Fruit fly (Drosophila melanogaster) whole organism, embryonic: ENCODE results near the gene kat-60L1.
A peak's percentile ranks its signal among the peaks of the same experiment; 100 is the strongest.

Experiments used
- ATbp ChIP-seq: fragments of 200-800 bp; sonication (Bioruptor generic); optimal IDR thresholded peaks from 2 replicates; lab custom pipeline; 2017; ENCODE audit warnings: missing biosample characterization, mild to moderate bottlenecking, missing genetic modification characterization, missing genetic modification reagents
- CG11723 ChIP-seq: fragments of 200-800 bp; sonication (Bioruptor generic); optimal IDR thresholded peaks from 2 replicates; lab custom pipeline; 2017; ENCODE audit warnings: missing biosample characterization, mild to moderate bottlenecking, missing genetic modification characterization
- CG12219 ChIP-seq: fragments of 200-800 bp; sonication (Bioruptor generic); optimal IDR thresholded peaks from 3 replicates; lab custom pipeline; 2018; ENCODE audit warnings: missing biosample characterization, mild to moderate bottlenecking, missing genetic modification characterization
- CG12236 ChIP-seq: fragments of 200-800 bp; sonication (Bioruptor generic); optimal IDR thresholded peaks from 2 replicates; lab custom pipeline; 2016; ENCODE audit warnings: missing biosample characterization, missing genetic modification characterization
- CG13123 ChIP-seq: fragments of 200-800 bp; sonication (Bioruptor generic); optimal IDR thresholded peaks from 2 replicates; lab custom pipeline; 2016; ENCODE audit warnings: missing biosample characterization, missing genetic modification characterization
- CG13296 ChIP-seq: fragments of 200-800 bp; sonication (Bioruptor generic); optimal IDR thresholded peaks from 3 replicates; lab custom pipeline; 2018; ENCODE audit warnings: missing biosample characterization, mild to moderate bottlenecking, missing genetic modification characterization
- CG14965 ChIP-seq: fragments of 200-800 bp; sonication (Bioruptor generic); optimal IDR thresholded peaks from 2 replicates; lab custom pipeline; 2016; ENCODE audit warnings: missing biosample characterization, missing genetic modification characterization, borderline replicate concordance
- CG15601 ChIP-seq: fragments of 200-800 bp; sonication (Bioruptor generic); optimal IDR thresholded peaks from 3 replicates; lab custom pipeline; 2019; ENCODE audit warnings: missing biosample characterization, mild to moderate bottlenecking, missing genetic modification characterization, moderate library complexity
- CG1602 ChIP-seq: fragments of 200-800 bp; sonication (Bioruptor generic); optimal IDR thresholded peaks from 3 replicates; lab custom pipeline; 2016; ENCODE audit warnings: missing biosample characterization, missing genetic modification characterization
- CG16813 ChIP-seq: fragments of 200-800 bp; sonication (Bioruptor generic); IDR thresholded peaks from 3 replicates; pipeline ENCODE4 v1.3.6; 2022; ENCODE audit warnings: missing biosample characterization, missing genetic modification characterization; ENCODE audit not compliant: partially characterized antibody
- CG18619 ChIP-seq: fragments of 200-800 bp; sonication (Bioruptor generic); optimal IDR thresholded peaks from 3 replicates; lab custom pipeline; 2017; ENCODE audit warnings: missing biosample characterization, mild to moderate bottlenecking, missing genetic modification characterization
- CG3726 ChIP-seq: fragments of 200-800 bp; sonication (Bioruptor generic); IDR thresholded peaks from 3 replicates; pipeline ENCODE4, ENCODE4 v1.3.6; 2022; ENCODE audit warnings: missing biosample characterization, missing genetic modification characterization
- CG4424 ChIP-seq: fragments of 200-800 bp; sonication (Bioruptor generic); optimal IDR thresholded peaks from 3 replicates; lab custom pipeline; 2016; ENCODE audit warnings: missing biosample characterization, missing genetic modification characterization
- CG4617 ChIP-seq: fragments of 200-800 bp; sonication (Bioruptor generic); optimal IDR thresholded peaks from 3 replicates; lab custom pipeline; 2016; ENCODE audit warnings: missing biosample characterization, missing genetic modification characterization, borderline replicate concordance
- CG4707 ChIP-seq: fragments of 200-800 bp; sonication (Bioruptor generic); optimal IDR thresholded peaks from 2 replicates; lab custom pipeline; 2018; ENCODE audit warnings: missing biosample characterization, mild to moderate bottlenecking, missing genetic modification characterization, moderate library complexity
- CG6272 ChIP-seq: fragments of 200-800 bp; sonication (Bioruptor generic); IDR thresholded peaks from 2 replicates; pipeline ENCODE4 v1.3.6; 2022; ENCODE audit warnings: missing biosample characterization, missing genetic modification characterization
- CG7928 ChIP-seq: fragments of 200-800 bp; sonication (Bioruptor generic); optimal IDR thresholded peaks from 2 replicates; lab custom pipeline; 2017; ENCODE audit warnings: missing biosample characterization, mild to moderate bottlenecking, missing genetic modification characterization
- CG9215 ChIP-seq: fragments of 200-800 bp; sonication (Bioruptor generic); IDR thresholded peaks from 2 replicates; pipeline ENCODE4 v1.3.6; 2022; ENCODE audit warnings: missing biosample characterization, missing genetic modification characterization
- Drgx ChIP-seq: fragments of 200-800 bp; sonication (Bioruptor generic); IDR thresholded peaks from 2 replicates; pipeline ENCODE4 v1.3.6; 2022; ENCODE audit warnings: missing biosample characterization, missing genetic modification characterization
- Ets97D ChIP-seq: fragments of 200-800 bp; sonication (Bioruptor generic); optimal IDR thresholded peaks from 3 replicates; lab custom pipeline; 2016; ENCODE audit warnings: missing biosample characterization, missing genetic modification characterization
- Fer2 ChIP-seq: fragments of 200-800 bp; sonication (Bioruptor generic); optimal IDR thresholded peaks from 2 replicates; lab custom pipeline; 2018; ENCODE audit warnings: missing biosample characterization, mild to moderate bottlenecking, missing genetic modification characterization, moderate library complexity
- H2.0 ChIP-seq: fragments of 200-800 bp; sonication (Bioruptor generic); IDR thresholded peaks from 2 replicates; pipeline ENCODE4 v1.3.6; 2022; ENCODE audit warnings: missing biosample characterization, missing genetic modification characterization
- HLH3B ChIP-seq: fragments of 200-800 bp; sonication (Bioruptor generic); IDR thresholded peaks from 2 replicates; pipeline ENCODE4 v1.3.6; 2022; ENCODE audit warnings: missing biosample characterization, missing genetic modification characterization
- HLH4C ChIP-seq: fragments of 200-800 bp; sonication (Bioruptor generic); IDR thresholded peaks from 3 replicates; pipeline ENCODE4 v1.3.6; 2022; ENCODE audit warnings: missing biosample characterization, missing genetic modification characterization; ENCODE audit not compliant: partially characterized antibody
- Hr51 ChIP-seq, 2 experiments: fragments of 200-800 bp; sonication (Bioruptor generic); optimal IDR thresholded peaks; 2 replicates in 1 of 2; 3 replicates in 1 of 2; lab custom pipeline; 2016 to 2018; ENCODE audit warnings: missing biosample characterization in 2 of 2, missing genetic modification characterization in 2 of 2, mild to moderate bottlenecking in 1 of 2, moderate library complexity in 1 of 2
- MBD-R2 ChIP-seq: fragments of 200-800 bp; sonication (Bioruptor generic); IDR thresholded peaks from 2 replicates; pipeline ENCODE4 v1.3.6; 2022; ENCODE audit warnings: missing biosample characterization, missing genetic modification characterization
- Mad ChIP-seq: fragments of 200-800 bp; sonication (Bioruptor generic); optimal IDR thresholded peaks from 2 replicates; lab custom pipeline; 2016; ENCODE audit warnings: missing biosample characterization, missing genetic modification characterization
- Opbp ChIP-seq: fragments of 200-800 bp; sonication (Bioruptor generic); IDR thresholded peaks from 3 replicates; pipeline ENCODE4 v1.3.6; 2022; ENCODE audit warnings: missing biosample characterization, missing genetic modification characterization; ENCODE audit not compliant: partially characterized antibody
- Poxn ChIP-seq: fragments of 200-800 bp; sonication (Bioruptor generic); IDR thresholded peaks from 2 replicates; pipeline ENCODE4 v1.3.6; 2022; ENCODE audit warnings: missing biosample characterization, missing genetic modification characterization
- Rfx ChIP-seq: fragments of 200-800 bp; sonication (Bioruptor generic); IDR thresholded peaks from 2 replicates; pipeline ENCODE4 v1.3.6; 2022; ENCODE audit warnings: missing biosample characterization, missing genetic modification characterization
- Scr ChIP-seq: fragments of 200-800 bp; sonication (Bioruptor generic); IDR thresholded peaks from 2 replicates; pipeline ENCODE4 v1.3.6; 2022; ENCODE audit warnings: missing biosample characterization, missing genetic modification characterization; ENCODE audit not compliant: partially characterized antibody
- Tbp ChIP-seq: fragments of >200 bp; optimal IDR thresholded peaks from 2 replicates; lab custom pipeline; 2018; ENCODE audit warnings: missing biosample characterization, missing genetic modification characterization
- ara ChIP-seq: fragments of 200-800 bp; sonication (Bioruptor generic); IDR thresholded peaks from 2 replicates; pipeline ENCODE4 v1.3.6; 2022; ENCODE audit warnings: missing biosample characterization, missing genetic modification characterization
- ase ChIP-seq: fragments of 200-800 bp; sonication (Bioruptor generic); IDR thresholded peaks from 3 replicates; pipeline ENCODE4 v1.3.6; 2022; ENCODE audit warnings: missing biosample characterization, missing genetic modification characterization
- btn ChIP-seq: fragments of 200-800 bp; sonication (Bioruptor generic); optimal IDR thresholded peaks from 2 replicates; lab custom pipeline; 2016; ENCODE audit warnings: missing biosample characterization, missing genetic modification characterization
- dysf ChIP-seq: fragments of 200-800 bp; sonication (Bioruptor generic); IDR thresholded peaks from 3 replicates; pipeline ENCODE4 v1.3.6; 2022; ENCODE audit warnings: missing biosample characterization, missing genetic modification characterization
- ems ChIP-seq: fragments of 200-800 bp; sonication (Bioruptor generic); optimal IDR thresholded peaks from 3 replicates; lab custom pipeline; 2016; ENCODE audit warnings: missing biosample characterization, missing genetic modification characterization
- ind ChIP-seq: fragments of 200-800 bp; sonication (Bioruptor generic); optimal IDR thresholded peaks from 3 replicates; lab custom pipeline; 2016; ENCODE audit warnings: missing biosample characterization, missing genetic modification characterization
- jing ChIP-seq: fragments of 200-800 bp; sonication (Bioruptor generic); optimal IDR thresholded peaks from 2 replicates; lab custom pipeline; 2018; ENCODE audit warnings: missing biosample characterization, mild to moderate bottlenecking, missing genetic modification characterization
- lbe ChIP-seq: fragments of 200-800 bp; sonication (Bioruptor generic); optimal IDR thresholded peaks from 2 replicates; lab custom pipeline; 2016; ENCODE audit warnings: missing biosample characterization, mild to moderate bottlenecking, missing genetic modification characterization
- maf-S ChIP-seq: fragments of 200-800 bp; sonication (Bioruptor generic); optimal IDR thresholded peaks from 2 replicates; lab custom pipeline; 2016; ENCODE audit warnings: missing biosample characterization, missing genetic modification characterization
- mirr ChIP-seq: fragments of 200-800 bp; sonication (Bioruptor generic); optimal IDR thresholded peaks from 3 replicates; lab custom pipeline; 2018; ENCODE audit warnings: missing biosample characterization, mild to moderate bottlenecking, missing genetic modification characterization
- nerfin-1 ChIP-seq: fragments of 200-800 bp; sonication (Bioruptor generic); optimal IDR thresholded peaks from 3 replicates; lab custom pipeline; 2019; ENCODE audit warnings: missing biosample characterization, mild to moderate bottlenecking, missing genetic modification characterization, moderate library complexity
- pan ChIP-seq, 4 experiments: fragments of >200 bp in 3 of 4; fragments of 200-800 bp in 1 of 4; sonication (Bioruptor generic) in 1 of 4; optimal IDR thresholded peaks in 3 of 4; IDR thresholded peaks in 1 of 4; 2 replicates each; pipeline versions ENCODE4 v1.3.6 to Lab custom; 2017 to 2022; ENCODE audit warnings: missing biosample characterization in 2 of 4, missing genetic modification characterization in 2 of 4, mixed read lengths in 1 of 4
- tin ChIP-seq: fragments of 200-800 bp; sonication (Bioruptor generic); optimal IDR thresholded peaks from 3 replicates; lab custom pipeline; 2016; ENCODE audit warnings: missing biosample characterization, missing genetic modification characterization
- toy ChIP-seq: fragments of 200-800 bp; sonication (Bioruptor generic); IDR thresholded peaks from 2 replicates; pipeline ENCODE4 v1.3.6; 2022; ENCODE audit warnings: missing biosample characterization, missing genetic modification characterization
- unc-4 ChIP-seq: fragments of 200-800 bp; sonication (Bioruptor generic); IDR thresholded peaks from 2 replicates; pipeline ENCODE4 v1.3.6; 2022; ENCODE audit warnings: missing biosample characterization, missing genetic modification characterization; ENCODE audit not compliant: partially characterized antibody
- unpg ChIP-seq: fragments of 200-800 bp; sonication (Bioruptor generic); optimal IDR thresholded peaks from 3 replicates; lab custom pipeline; 2018; ENCODE audit warnings: missing biosample characterization, mild to moderate bottlenecking, missing genetic modification characterization, moderate library complexity
- vfl ChIP-seq: fragments of 200-800 bp; sonication (Bioruptor generic); optimal IDR thresholded peaks from 2 replicates; lab custom pipeline; 2016; ENCODE audit warnings: missing biosample characterization, missing genetic modification characterization
- yki ChIP-seq: fragments of >200 bp; optimal IDR thresholded peaks from 3 replicates; lab custom pipeline; 2018

Gene kat-60L1

dm6 chr3R:5833948-5834504, 52.5 kb downstream of the kat-60L1 start (continued):
- TF ChIP-seq Hr51 (GFP tag; optimal IDR thresholded peaks at IDR 0.05; lab: Kevin White, UChicago) (peak in 1 of 2 experiments; percentile 19), CG14965 (no peak), Opbp (no peak), HLH4C (GFP tag; lab: Robert Waterston, UW) (no peak), CG11723 (GFP tag; lab: Kevin White, UChicago) (no peak), CG9215 (GFP tag; lab: Robert Waterston, UW) (no peak), Rfx (GFP tag; lab: Robert Waterston, UW) (0 out of 2 replicates have a peak, but pooled peaks have one; percentile 25), Ets97D (GFP tag; lab: Kevin White, UChicago) (no peak), CG18619 (GFP tag; lab: Kevin White, UChicago) (no peak), CG16813 (no peak), pan (optimal IDR thresholded peaks at IDR 0.05; lab: Kevin White, UChicago) (no peak), pan (GFP tag; optimal IDR thresholded peaks at IDR 0.05 in 1 of 2, IDR thresholded peaks at IDR 0.05 in 1 of 2) (peak in 1 of 2 experiments; percentile 54), MBD-R2 (GFP tag; lab: Robert Waterston, UW) (no peak), CG7928 (GFP tag; lab: Kevin White, UChicago) (no peak), Tbp (GFP tag; lab: Kevin White, UChicago) (no peak), toy (GFP tag; lab: Robert Waterston, UW) (no peak), H2.0 (GFP tag; lab: Robert Waterston, UW) (no peak; the same call in 1 of the 2 replicates), nerfin-1 (no peak), CG4617 (no peak), CG6272 (GFP tag; lab: Robert Waterston, UW) (no peak), ara (GFP tag; lab: Robert Waterston, UW) (peak; percentile 48; the same call in 1 of the 2 replicates), unc-4 (GFP tag; lab: Robert Waterston, UW) (no peak), CG12219 (GFP tag; lab: Kevin White, UChicago) (no peak), yki (lab: Kevin White, UChicago) (no peak), btn (GFP tag; lab: Kevin White, UChicago) (no peak), unpg (GFP tag; lab: Kevin White, UChicago) (peak; percentile 24), Fer2 (tag; lab: Kevin White, UChicago) (no peak), CG3726 (GFP tag; lab: Robert Waterston, UW) (no peak), CG4424 (GFP tag; lab: Kevin White, UChicago) (no peak), jing (GFP tag; lab: Kevin White, UChicago) (no peak), CG1602 (GFP tag; lab: Kevin White, UChicago) (no peak), CG15601 (tag; lab: Kevin White, UChicago) (no peak), maf-S (GFP tag; lab: Kevin White, UChicago) (no peak), CG13123 (GFP tag; lab: Kevin White, UChicago) (no peak), ind (no peak), ase (GFP tag; lab: Robert Waterston, UW) (no peak), lbe (peak; percentile 49), Drgx (peak; percentile 95), CG12236 (GFP tag; lab: Kevin White, UChicago) (no peak), Scr (no peak), mirr (GFP tag; lab: Kevin White, UChicago) (no peak), ems (no peak), HLH3B (GFP tag; lab: Robert Waterston, UW) (no peak), CG13296 (GFP tag; lab: Kevin White, UChicago) (no peak), Poxn (GFP tag; lab: Robert Waterston, UW) (no peak), CG4707 (GFP tag; lab: Kevin White, UChicago) (no peak), tin (no peak), Mad (no peak), vfl (GFP tag; lab: Kevin White, UChicago) (no peak), dysf (GFP tag; lab: Robert Waterston, UW) (peak; percentile 31; the same call in 1 of the 3 replicates), ATbp (GFP tag; lab: Kevin White, UChicago) (no peak)
